Fruit fly (Drosophila melanogaster): ENCODE measurements around the gene hmw.

The hmw gene

DNA sequence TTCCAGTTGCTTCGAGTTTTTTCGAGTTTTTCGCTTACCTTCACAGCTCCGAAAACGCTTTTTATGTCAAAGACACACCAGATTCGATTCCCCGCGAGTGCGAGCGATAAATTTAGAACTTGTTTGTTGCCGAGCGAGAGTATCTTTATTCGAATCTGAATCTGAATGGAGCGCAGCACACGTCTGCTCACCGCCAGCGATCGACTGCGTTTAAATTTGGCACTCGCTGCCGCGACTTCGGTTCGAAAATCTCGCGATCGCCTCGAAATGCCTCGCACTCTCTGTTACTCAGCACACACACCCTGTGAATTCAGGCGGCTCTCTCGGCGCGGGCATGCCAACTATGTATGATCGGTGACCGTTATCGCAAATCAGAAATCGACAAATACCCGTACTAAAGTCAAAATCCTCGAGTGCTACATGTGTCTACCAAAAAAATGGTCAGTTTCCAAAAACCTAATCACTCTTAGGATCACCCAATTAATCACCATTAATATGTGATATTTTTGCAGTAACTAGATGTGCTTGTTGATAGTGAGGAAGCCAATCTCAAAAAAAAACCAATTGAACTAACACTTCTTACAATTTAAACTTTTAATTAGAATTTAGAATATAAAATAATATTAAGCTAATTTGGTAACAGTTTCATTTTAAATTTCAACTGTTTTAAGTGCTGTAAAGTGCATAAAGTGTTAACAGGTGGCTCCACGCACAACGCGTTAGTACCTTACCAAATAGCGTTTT, 37.3 kb downstream of the hmw start, which contains the start of gene Vha100-2 (continued):
- TF ChIP-seq fd59A (GFP tag; optimal IDR thresholded peaks at IDR 0.05) (no peak), Hr4 (GFP tag; optimal IDR thresholded peaks at IDR 0.05) (peak; percentile 45), fd85E (GFP tag; optimal IDR thresholded peaks at IDR 0.05) (peak; percentile 52), Ets96B (tag; optimal IDR thresholded peaks at IDR 0.05) (no peak), Ets21C (GFP tag; optimal IDR thresholded peaks at IDR 0.05) (no peak), fkh (GFP tag; optimal IDR thresholded peaks at IDR 0.05) (no peak), CG9139 (GFP tag; optimal IDR thresholded peaks at IDR 0.05) (no peak), Smox (GFP tag; optimal IDR thresholded peaks at IDR 0.05) (no peak), Sox14 (GFP tag; optimal IDR thresholded peaks at IDR 0.05) (peak; percentile 69), esn (GFP tag; optimal IDR thresholded peaks at IDR 0.05) (peak; percentile 13), CG10631 (GFP tag; optimal IDR thresholded peaks at IDR 0.05) (no peak), CG15336 (GFP tag; IDR thresholded peaks at IDR 0.05) (peak; percentile 44; the same call in 1 of the 2 replicates), Hr39 (GFP tag; optimal IDR thresholded peaks at IDR 0.05) (no peak)

DNA sequence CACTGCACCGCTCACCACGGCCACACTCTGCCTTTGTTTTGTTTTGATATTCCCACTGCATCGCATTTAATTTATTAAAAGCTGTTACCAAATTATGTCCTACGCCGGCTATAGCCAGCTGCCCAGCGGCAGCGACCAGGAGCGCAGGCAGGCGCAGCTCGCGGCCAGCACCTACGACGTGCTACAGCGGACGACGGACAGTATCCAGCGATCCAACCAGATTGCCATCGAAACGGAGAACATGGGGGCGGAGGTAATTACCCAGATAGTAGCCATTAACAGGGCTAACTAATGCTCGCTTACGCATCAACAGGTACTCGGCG, 37.9 kb downstream of the hmw start:
- no peak for TF ChIP-seq Smox (GFP tag; optimal IDR thresholded peaks at IDR 0.05)
- TF ChIP-seq CG3919 (GFP tag; optimal IDR thresholded peaks at IDR 0.05) = no peak
- TF ChIP-seq CG15336 (GFP tag; IDR thresholded peaks at IDR 0.05) = no peak
- no peak for TF ChIP-seq spab (GFP tag; optimal IDR thresholded peaks at IDR 0.05)

DNA sequence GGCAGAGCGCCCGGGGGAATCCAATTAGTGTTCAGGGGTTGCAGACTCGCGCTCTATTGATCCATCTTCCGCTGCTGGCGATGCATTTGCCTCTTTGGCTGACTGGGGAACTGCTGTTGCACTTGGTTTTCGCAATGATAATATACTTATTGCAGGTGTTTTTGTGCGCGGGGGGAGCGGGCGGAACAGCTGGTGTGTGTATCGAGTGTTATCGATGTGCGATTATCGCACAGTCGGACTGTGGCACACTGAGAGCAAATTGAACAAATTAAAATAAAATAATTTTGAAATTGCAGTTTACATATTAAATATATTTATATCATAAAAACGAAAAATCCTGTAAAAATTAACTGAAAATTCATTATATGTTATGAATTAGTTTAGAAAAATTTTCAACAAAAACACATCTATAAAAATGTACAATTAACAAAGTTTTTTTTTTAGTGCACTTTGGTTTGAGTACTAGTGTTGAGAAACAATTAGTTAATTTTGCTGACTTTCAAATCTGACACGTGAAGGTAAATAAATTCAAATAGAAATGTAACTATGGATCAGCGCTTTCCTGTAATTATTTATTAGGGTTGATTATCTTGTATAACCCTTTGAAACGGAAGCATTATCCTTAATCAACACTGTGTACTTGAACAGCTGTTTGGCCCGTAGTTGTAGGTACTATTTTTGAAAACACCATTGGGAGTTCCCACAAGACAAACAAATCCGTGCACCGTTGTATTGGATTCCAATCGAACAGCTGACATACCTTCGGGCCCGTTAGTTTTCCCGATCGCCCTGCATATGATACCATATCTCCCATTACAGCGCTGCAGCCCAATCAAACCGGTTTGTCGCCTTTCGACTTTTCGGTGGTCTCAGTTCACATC, 41.0 kb downstream of the hmw start, which contains the start of the genes Wdr37 and koko:
TSS of gene Wdr37 (minus strand) at position 168 of the 881 bp plus-strand sequence.
TSS of gene koko (plus strand) at position 478 of the 881 bp plus-strand sequence.
- TF ChIP-seq Met (GFP tag; optimal IDR thresholded peaks at IDR 0.05) = peak; percentile 90
- TF ChIP-seq Sox15 (GFP tag; optimal IDR thresholded peaks at IDR 0.05) = peak; percentile 90
- peak; percentile 93 for TF ChIP-seq CG8319 (GFP tag; optimal IDR thresholded peaks at IDR 0.05)
- peak; percentile 96 for TF ChIP-seq CG8632 (GFP tag; optimal IDR thresholded peaks at IDR 0.05)
- TF ChIP-seq ss (GFP tag; optimal IDR thresholded peaks at IDR 0.05) = peak; percentile 87 to 94
- peak; percentile 98 for TF ChIP-seq Gug (GFP tag; IDR thresholded peaks at IDR 0.05)
- peak; percentile 97 for TF ChIP-seq OdsH (GFP tag; optimal IDR thresholded peaks at IDR 0.05)
- TF ChIP-seq CG1621 (tag; optimal IDR thresholded peaks at IDR 0.05) = peak; percentile 82
- TF ChIP-seq CG10669 (GFP tag; optimal IDR thresholded peaks at IDR 0.05) = peak; percentile 93
- peak; percentile 95 for TF ChIP-seq CG11762 (GFP tag; optimal IDR thresholded peaks at IDR 0.05; ENCODE audit: insufficient read depth)
- TF ChIP-seq CG7368 (GFP tag; optimal IDR thresholded peaks at IDR 0.05) = peak; percentile 86
- peak; percentile 96 for TF ChIP-seq acj6 (GFP tag; optimal IDR thresholded peaks at IDR 0.05)
- peak; percentile 85 for TF ChIP-seq CG6276 (GFP tag; optimal IDR thresholded peaks at IDR 0.05)
- peak; percentile 89 for TF ChIP-seq CG9139 (GFP tag; optimal IDR thresholded peaks at IDR 0.05)
- peak; percentile 86 for TF ChIP-seq CG4318 (GFP tag; optimal IDR thresholded peaks at IDR 0.05)
- TF ChIP-seq Lpt (GFP tag; optimal IDR thresholded peaks at IDR 0.05) = peak; percentile 96
- TF ChIP-seq CG6854 (GFP tag; optimal IDR thresholded peaks at IDR 0.05) = peak; percentile 65
- TF ChIP-seq CG6163 (GFP tag; IDR thresholded peaks at IDR 0.05) = peak; percentile 96
- TF ChIP-seq dsx (GFP tag; optimal IDR thresholded peaks at IDR 0.05; ENCODE audit: poor library complexity, severe bottlenecking) = peak; percentile 94
- TF ChIP-seq Eip93F (GFP tag; optimal IDR thresholded peaks at IDR 0.05) = peak; percentile 86
- peak; percentile 98 for TF ChIP-seq CG8119 (GFP tag; IDR thresholded peaks at IDR 0.05)
- TF ChIP-seq cyc (GFP tag; optimal IDR thresholded peaks at IDR 0.05) = peak; percentile 94
- peak; percentile 97 for TF ChIP-seq CG34406 (GFP tag; optimal IDR thresholded peaks at IDR 0.05)
- peak; percentile 43 to 96 for TF ChIP-seq salr (GFP tag; optimal IDR thresholded peaks at IDR 0.05)
- TF ChIP-seq lz (GFP tag; optimal IDR thresholded peaks at IDR 0.05) = peak; percentile 89
- TF ChIP-seq CG6792 (GFP tag; optimal IDR thresholded peaks at IDR 0.05) = peak; percentile 94
- no peak for TF ChIP-seq Hr38 (GFP tag; optimal IDR thresholded peaks at IDR 0.05)
- TF ChIP-seq achi (GFP tag; optimal IDR thresholded peaks at IDR 0.05) = peak; percentile 95
- peak; percentile 93 for TF ChIP-seq Smox (GFP tag; optimal IDR thresholded peaks at IDR 0.05)
- TF ChIP-seq Blimp-1 (GFP tag; optimal IDR thresholded peaks at IDR 0.05) = peak; percentile 83
- TF ChIP-seq Sox14 (GFP tag; optimal IDR thresholded peaks at IDR 0.05) = peak; percentile 90
- TF ChIP-seq fd59A (GFP tag; optimal IDR thresholded peaks at IDR 0.05) = peak; percentile 83
- TF ChIP-seq svp (GFP tag) = peak; percentile 96
- peak; percentile 92 for TF ChIP-seq Eip75B (GFP tag; optimal IDR thresholded peaks at IDR 0.05)

All from whole organism, prepupa.